Worm (Caenorhabditis elegans): ENCODE data around the gene F44D12.2.

DNA sequence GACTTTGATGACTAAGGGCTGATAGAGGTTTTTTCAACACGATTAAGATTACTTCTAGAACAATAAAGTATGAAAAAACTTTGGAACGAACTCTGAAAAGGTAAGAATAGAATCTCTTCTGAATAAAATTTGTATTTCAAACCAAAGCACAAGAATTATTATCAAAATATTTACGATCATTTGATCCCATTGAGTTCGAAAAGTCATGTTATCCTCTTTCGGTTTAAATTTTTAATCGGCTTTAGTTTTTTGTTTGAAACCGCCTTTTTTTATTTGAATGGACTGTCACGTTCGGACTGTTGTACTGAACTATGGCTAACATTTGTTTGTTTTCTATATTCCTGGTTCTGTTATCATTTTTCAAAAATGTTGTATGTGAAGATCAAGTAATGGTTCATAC is 43.1 kb downstream of the F44D12.2 start, which contains the start of gene C47E12.9:
- no peak for TF ChIP-seq hmbx-1 (tag; optimal IDR thresholded peaks at IDR 0.05)
- no peak for TF ChIP-seq tbx-11 (GFP tag; IDR thresholded peaks at IDR 0.05)
- no peak for TF ChIP-seq ets-7 (tag; optimal IDR thresholded peaks at IDR 0.05)
- TF ChIP-seq hnd-1 (tag; optimal IDR thresholded peaks at IDR 0.05) = no peak
- no peak for TF ChIP-seq pes-1 (GFP tag; IDR thresholded peaks at IDR 0.05)
- no peak for TF ChIP-seq ama-1 (optimal IDR thresholded peaks at IDR 0.05)
- TF ChIP-seq hmg-4 (GFP tag; optimal IDR thresholded peaks at IDR 0.05) = no peak
- TF ChIP-seq ceh-36 (tag; optimal IDR thresholded peaks at IDR 0.05) = no peak
- TF ChIP-seq tra-4 (tag; optimal IDR thresholded peaks at IDR 0.05) = no peak
- TF ChIP-seq flt-1 (GFP tag; IDR thresholded peaks at IDR 0.05) = no peak
- TF ChIP-seq sea-1 (GFP tag; conservative IDR thresholded peaks at IDR 0.05) = no peak
- no peak for TF ChIP-seq tbx-37 (GFP tag; conservative IDR thresholded peaks at IDR 0.05)

Data from whole organism, early embryonic.